Fruit fly (Drosophila melanogaster): ENCODE measurements around the gene GstT3.

GstT3 gene

DNA sequence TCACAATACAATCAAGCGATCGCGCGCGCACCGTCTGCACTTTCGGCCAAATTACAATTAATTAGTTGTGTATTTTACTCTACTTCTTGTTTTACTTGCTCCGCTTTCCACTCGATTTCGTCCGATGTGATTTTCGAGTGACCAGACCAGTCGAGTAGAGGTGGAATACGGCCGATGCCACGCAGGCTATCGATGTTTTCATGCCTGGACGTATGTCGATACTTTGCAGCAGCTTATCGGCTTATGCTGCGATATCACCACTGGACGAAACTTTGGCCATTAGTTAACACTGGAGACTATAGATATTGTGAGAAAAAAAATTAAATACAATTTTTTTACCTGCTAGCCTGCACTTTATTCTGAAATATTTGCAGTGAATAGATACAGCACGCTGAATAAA is 43.3 kb downstream of the GstT3 start, which contains the start of gene RhoGAP19D (continued):
- TF ChIP-seq CG13424 (tag; optimal IDR thresholded peaks at IDR 0.05) (peak; percentile 13), CG3407 (GFP tag; optimal IDR thresholded peaks at IDR 0.05) (no peak), Trl (optimal IDR thresholded peaks at IDR 0.05) (no peak), Trl (GFP tag; optimal IDR thresholded peaks at IDR 0.05) (peak; percentile 66), CG6254 (GFP tag; optimal IDR thresholded peaks at IDR 0.05) (no peak), sisA (GFP tag; IDR thresholded peaks at IDR 0.05) (peak; percentile 44), cg (GFP tag; optimal IDR thresholded peaks at IDR 0.05) (no peak), slbo (GFP tag; IDR thresholded peaks at IDR 0.05) (peak; percentile 89), CG12155 (GFP tag; optimal IDR thresholded peaks at IDR 0.05) (peak; percentile 62), Six4 (GFP tag; optimal IDR thresholded peaks at IDR 0.05) (no peak), aop (GFP tag; IDR thresholded peaks at IDR 0.05) (no peak), CG17385 (GFP tag; optimal IDR thresholded peaks at IDR 0.05) (no peak), z (GFP tag; IDR thresholded peaks at IDR 0.05) (no peak), pzg (GFP tag; optimal IDR thresholded peaks at IDR 0.05) (peak; percentile 96), CG33557 (GFP tag; optimal IDR thresholded peaks at IDR 0.05) (no peak), CG7963 (GFP tag; IDR thresholded peaks at IDR 0.05; ENCODE audit: partially characterized antibody) (peak; percentile 93), knrl (GFP tag; IDR thresholded peaks at IDR 0.05; ENCODE audit: partially characterized antibody) (peak; percentile 93), CG10366 (GFP tag; IDR thresholded peaks at IDR 0.05) (peak; percentile 38; the same call in 1 of the 2 replicates), Myb (GFP tag; optimal IDR thresholded peaks at IDR 0.05) (peak; percentile 57), CG2712 (tag; optimal IDR thresholded peaks at IDR 0.05) (peak; percentile 19), exex (tag; optimal IDR thresholded peaks at IDR 0.05) (peak; percentile 42), Hr3 (GFP tag; optimal IDR thresholded peaks at IDR 0.05) (peak; percentile 44), CG5953 (GFP tag; IDR thresholded peaks at IDR 0.05) (0 out of 2 replicates have a peak, but pooled peaks have one; percentile 37), disco-r (GFP tag; optimal IDR thresholded peaks at IDR 0.05) (no peak), CG32772 (GFP tag; IDR thresholded peaks at IDR 0.05) (peak; percentile 68), HLH3B (GFP tag; IDR thresholded peaks at IDR 0.05) (peak; percentile 32; the same call in 1 of the 2 replicates), CG10274 (GFP tag; optimal IDR thresholded peaks at IDR 0.05) (no peak), CG2116 (GFP tag; optimal IDR thresholded peaks at IDR 0.05) (peak; percentile 89), CG14965 (GFP tag; optimal IDR thresholded peaks at IDR 0.05; ENCODE audit: borderline replicate concordance) (no peak), sqz (GFP tag; optimal IDR thresholded peaks at IDR 0.05) (no peak), CG6175 (GFP tag; IDR thresholded peaks at IDR 0.05) (no peak), CG32767 (GFP tag; IDR thresholded peaks at IDR 0.05) (no peak), NK7.1 (GFP tag; optimal IDR thresholded peaks at IDR 0.05) (peak; percentile 21), Max (GFP tag; optimal IDR thresholded peaks at IDR 0.05) (no peak), CG1024 (GFP tag; IDR thresholded peaks at IDR 0.05) (no peak), H15 (GFP tag; IDR thresholded peaks at IDR 0.05) (no peak; the same call in 2 of the 3 replicates), Fer3 (tag; optimal IDR thresholded peaks at IDR 0.05) (peak; percentile 26), tgo (GFP tag; IDR thresholded peaks at IDR 0.05) (peak; percentile 39; the same call in 2 of the 3 replicates), gem (tag; optimal IDR thresholded peaks at IDR 0.05) (peak; percentile 0), BEAF-32 (GFP tag; optimal IDR thresholded peaks at IDR 0.05) (peak; percentile 93), corto (GFP tag; optimal IDR thresholded peaks at IDR 0.05) (no peak), CG17829 (tag; optimal IDR thresholded peaks at IDR 0.05) (peak; percentile 49), Taf1 (GFP tag; IDR thresholded peaks at IDR 0.05) (no peak), chinmo (GFP tag; IDR thresholded peaks at IDR 0.05; ENCODE audit: partially characterized antibody) (peak; percentile 93), wdn (GFP tag; IDR thresholded peaks at IDR 0.05) (no peak), Hand (GFP tag; optimal IDR thresholded peaks at IDR 0.05) (no peak), CG11695 (GFP tag; IDR thresholded peaks at IDR 0.05) (no peak), nom (GFP tag; optimal IDR thresholded peaks at IDR 0.05) (peak; percentile 29), CG4424 (GFP tag; optimal IDR thresholded peaks at IDR 0.05) (peak; percentile 48), cad (GFP tag; optimal IDR thresholded peaks at IDR 0.05) (no peak), CG34224 (GFP tag; IDR thresholded peaks at IDR 0.05; ENCODE audit: partially characterized antibody) (peak; percentile 88)

Measured in whole organism, embryonic.